Worm (Caenorhabditis elegans): ENCODE results near the gene K03H1.11.

- no peak for TF ChIP-seq fkh-10 (GFP tag; optimal IDR thresholded peaks at IDR 0.05)
- no peak for TF ChIP-seq Y22D7AL.16 (tag; optimal IDR thresholded peaks at IDR 0.05)
- no peak for TF ChIP-seq dve-1 (tag; optimal IDR thresholded peaks at IDR 0.05)
- TF ChIP-seq sox-2 (GFP tag; IDR thresholded peaks at IDR 0.05): no peak
- no peak for TF ChIP-seq T23F11.4 (GFP tag; optimal IDR thresholded peaks at IDR 0.05)
- no peak for TF ChIP-seq sdc-2 (tag; optimal IDR thresholded peaks at IDR 0.05)
- no peak for TF ChIP-seq dmd-4 (tag; optimal IDR thresholded peaks at IDR 0.05; ENCODE audit: borderline replicate concordance)
- no peak for TF ChIP-seq ets-4 (tag; optimal IDR thresholded peaks at IDR 0.05)
- no peak for TF ChIP-seq ama-1 (optimal IDR thresholded peaks at IDR 0.05)
- no peak for TF ChIP-seq ceh-19 (GFP tag; optimal IDR thresholded peaks at IDR 0.05)
- no peak for TF ChIP-seq C08G9.2 (tag; optimal IDR thresholded peaks at IDR 0.05)
Measured at ce11 chrIII:9932091-9932490, 19.7 kb downstream of the K03H1.11 start, which contains the start of gene dec-7.

Data from whole organism, late embryonic.